Worm (Caenorhabditis elegans) whole organism, L1 larva: Measurements from ENCODE around the gene mec-3.
A peak's percentile ranks its signal among the peaks of the same experiment; 100 is the strongest.

Source experiments
- C16A3.4 ChIP-seq: fragments of 150-350 bp; optimal IDR thresholded peaks from 2 replicates; lab custom pipeline; 2014; ENCODE audit warnings: missing biosample characterization, missing genetic modification characterization
- C34B4.2 ChIP-seq: sonication (generic microtip); optimal IDR thresholded peaks from 2 replicates; lab custom pipeline; 2017; ENCODE audit warnings: mild to moderate bottlenecking, missing genetic modification characterization, missing compliant biosample characterization
- F16B12.6 ChIP-seq: fragments of 150-350 bp; optimal IDR thresholded peaks from 2 replicates; lab custom pipeline; 2014; ENCODE audit warnings: missing biosample characterization, missing genetic modification characterization
- aly-2 ChIP-seq: fragments of 150-350 bp; optimal IDR thresholded peaks from 2 replicates; lab custom pipeline; 2014; ENCODE audit warnings: missing biosample characterization, missing genetic modification characterization
- ama-1 ChIP-seq: fragments of 150-350 bp; optimal IDR thresholded peaks from 2 replicates; lab custom pipeline; 2014
- blmp-1 ChIP-seq: fragments of 150-350 bp; optimal IDR thresholded peaks from 2 replicates; lab custom pipeline; 2014; ENCODE audit warnings: missing biosample characterization, missing genetic modification characterization
- ceh-63 ChIP-seq: fragments of 200-800 bp; sonication (Bioruptor generic); optimal IDR thresholded peaks from 2 replicates; lab custom pipeline; 2018; ENCODE audit warnings: mild to moderate bottlenecking, missing genetic modification characterization, missing compliant biosample characterization
- ceh-8 ChIP-seq: fragments of 200-800 bp; sonication (Bioruptor generic); optimal IDR thresholded peaks from 2 replicates; lab custom pipeline; 2018; ENCODE audit warnings: mild to moderate bottlenecking, missing genetic modification characterization, moderate library complexity, missing compliant biosample characterization
- ceh-82 ChIP-seq, 3 experiments: fragments of 150-350 bp in 1 of 3; sonication (generic microtip) in 2 of 3; optimal IDR thresholded peaks; 2 replicates each; lab custom pipeline; 2014 to 2017; ENCODE audit warnings: missing biosample characterization in 3 of 3, missing genetic modification characterization in 3 of 3
- ceh-88 ChIP-seq: fragments of 200-800 bp; sonication (Bioruptor generic); IDR thresholded peaks from 2 replicates; pipeline ENCODE4 v1.3.6; 2022; ENCODE audit warnings: missing genetic modification characterization, missing compliant biosample characterization
- ceh-90 ChIP-seq: sonication (generic microtip); optimal IDR thresholded peaks from 2 replicates; lab custom pipeline; 2016; ENCODE audit warnings: missing genetic modification characterization, missing compliant biosample characterization
- ces-1 ChIP-seq: fragments of 150-350 bp; optimal IDR thresholded peaks from 2 replicates; lab custom pipeline; 2014; ENCODE audit warnings: missing biosample characterization, missing genetic modification reagents, missing genetic modification characterization
- dsc-1 ChIP-seq: sonication (generic microtip); optimal IDR thresholded peaks from 2 replicates; lab custom pipeline; 2016; ENCODE audit warnings: mild to moderate bottlenecking, missing genetic modification characterization, missing compliant biosample characterization
- efl-1 ChIP-seq, 4 experiments: fragments of 150-350 bp; optimal IDR thresholded peaks in 3 of 4; peaks in 1 of 4; 1 replicate in 1 of 4; 2 replicates in 3 of 4; lab custom pipeline; 2014; ENCODE audit warnings: missing biosample characterization in 2 of 4, missing genetic modification characterization in 2 of 4, missing genetic modification reagents in 2 of 4
- egl-27 ChIP-seq, 2 experiments: fragments of 150-350 bp in 1 of 2; sonication (generic microtip); optimal IDR thresholded peaks; 3 replicates each; lab custom pipeline; 2017 to 2018; ENCODE audit warnings: missing biosample characterization in 2 of 2, missing genetic modification characterization in 2 of 2, missing genetic modification reagents in 2 of 2
- elt-2 ChIP-seq: sonication (generic microtip); optimal IDR thresholded peaks from 2 replicates; lab custom pipeline; 2016; ENCODE audit warnings: missing genetic modification characterization, mild to moderate bottlenecking, inconsistent platforms, missing compliant biosample characterization, missing genetic modification reagents
- elt-3 ChIP-seq, 6 experiments: fragments of 150-350 bp in 1 of 6; sonication (generic microtip); optimal IDR thresholded peaks; 2 replicates each; lab custom pipeline; 2017 to 2018; ENCODE audit warnings: missing biosample characterization in 6 of 6, missing genetic modification characterization in 6 of 6, inconsistent platforms in 1 of 6
- ets-5 ChIP-seq: fragments of 200-800 bp; sonication (Bioruptor generic); IDR thresholded peaks from 2 replicates; pipeline ENCODE4 v1.3.6; 2022; ENCODE audit warnings: missing genetic modification characterization, missing compliant biosample characterization
- fkh-8 ChIP-seq: sonication (generic microtip); optimal IDR thresholded peaks from 2 replicates; lab custom pipeline; 2016; ENCODE audit warnings: mild to moderate bottlenecking, missing genetic modification characterization, missing compliant biosample characterization
- fos-1 ChIP-seq: fragments of 150-350 bp; optimal IDR thresholded peaks from 2 replicates; lab custom pipeline; 2014; ENCODE audit warnings: missing biosample characterization, missing genetic modification characterization
- grh-1 ChIP-seq: fragments of 200-800 bp; sonication (Bioruptor generic); IDR thresholded peaks from 2 replicates; pipeline ENCODE4 v1.3.6; 2022; ENCODE audit warnings: missing genetic modification reagents, missing genetic modification characterization, missing compliant biosample characterization
- hlh-17 ChIP-seq: fragments of 200-800 bp; sonication (Bioruptor generic); optimal IDR thresholded peaks from 2 replicates; lab custom pipeline; 2018; ENCODE audit warnings: missing genetic modification characterization, mild to moderate bottlenecking, missing compliant biosample characterization, moderate library complexity, borderline replicate concordance
- hlh-4 ChIP-seq: sonication (generic microtip); optimal IDR thresholded peaks from 2 replicates; lab custom pipeline; 2016; ENCODE audit warnings: mild to moderate bottlenecking, missing genetic modification characterization, missing compliant biosample characterization
- hpl-2 ChIP-seq: fragments of 150-350 bp; optimal IDR thresholded peaks from 2 replicates; lab custom pipeline; 2014; ENCODE audit warnings: missing biosample characterization, missing genetic modification reagents, missing genetic modification characterization
- irx-1 ChIP-seq: sonication (generic microtip); optimal IDR thresholded peaks from 2 replicates; lab custom pipeline; 2016; ENCODE audit warnings: missing genetic modification characterization, missing compliant biosample characterization
- isw-1 ChIP-seq: fragments of 200-800 bp; sonication (Bioruptor generic); IDR thresholded peaks from 2 replicates; pipeline ENCODE4 v1.3.6; 2022; ENCODE audit warnings: missing genetic modification characterization, missing compliant biosample characterization
- jun-1 ChIP-seq: fragments of 150-350 bp; optimal IDR thresholded peaks from 2 replicates; lab custom pipeline; 2014; ENCODE audit warnings: missing biosample characterization, missing genetic modification reagents, missing genetic modification characterization
- lin-13 ChIP-seq: fragments of 150-350 bp; optimal IDR thresholded peaks from 2 replicates; lab custom pipeline; 2014; ENCODE audit warnings: missing biosample characterization, missing genetic modification reagents, missing genetic modification characterization
- lin-14 ChIP-seq: fragments of 200-800 bp; sonication (Bioruptor generic); optimal IDR thresholded peaks from 2 replicates; lab custom pipeline; 2018; ENCODE audit warnings: mild to moderate bottlenecking, missing genetic modification characterization, moderate library complexity, missing compliant biosample characterization
- lin-15B ChIP-seq: fragments of 150-350 bp; sonication (generic microtip); optimal IDR thresholded peaks from 3 replicates; lab custom pipeline; 2014; ENCODE audit warnings: missing biosample characterization, missing genetic modification characterization
- lin-39 ChIP-seq: fragments of 150-350 bp; optimal IDR thresholded peaks from 2 replicates; lab custom pipeline; 2014; ENCODE audit warnings: missing biosample characterization, missing genetic modification reagents, missing genetic modification characterization
- lsy-2 ChIP-seq, 2 experiments: fragments of 150-350 bp; optimal IDR thresholded peaks; 2 replicates each; lab custom pipeline; 2014; ENCODE audit warnings: missing biosample characterization in 2 of 2, missing genetic modification characterization in 2 of 2
- mef-2 ChIP-seq: fragments of 150-350 bp; optimal IDR thresholded peaks from 2 replicates; lab custom pipeline; 2014; ENCODE audit warnings: missing biosample characterization, missing genetic modification characterization
- nhr-19 ChIP-seq: fragments of 200-800 bp; sonication (Bioruptor generic); conservative IDR thresholded peaks from 2 replicates; pipeline ENCODE4 v1.3.6; 2022; ENCODE audit warnings: missing genetic modification characterization, missing compliant biosample characterization
- nhr-28 ChIP-seq: fragments of 150-350 bp; optimal IDR thresholded peaks from 2 replicates; lab custom pipeline; 2014; ENCODE audit warnings: missing biosample characterization, missing genetic modification characterization
- nhr-85 ChIP-seq: sonication (generic microtip); peaks from one replicate; lab custom pipeline; 2016; ENCODE audit warnings: missing genetic modification characterization, inconsistent platforms, missing compliant biosample characterization
- nhr-90 ChIP-seq: sonication (generic microtip); optimal IDR thresholded peaks from 2 replicates; lab custom pipeline; 2016; ENCODE audit warnings: mild to moderate bottlenecking, missing genetic modification characterization, missing compliant biosample characterization; ENCODE audit not compliant: poor library complexity
- pag-3 ChIP-seq: sonication (generic microtip); optimal IDR thresholded peaks from 2 replicates; lab custom pipeline; 2017; ENCODE audit warnings: missing genetic modification characterization, mild to moderate bottlenecking, missing compliant biosample characterization, antibody characterized with exemption, borderline replicate concordance; ENCODE audit not compliant: insufficient read depth
- pqm-1 ChIP-seq: sonication (generic microtip); optimal IDR thresholded peaks from 3 replicates; lab custom pipeline; 2017; ENCODE audit warnings: missing biosample characterization, missing genetic modification characterization
- rnt-1 ChIP-seq: sonication (generic microtip); optimal IDR thresholded peaks from 2 replicates; lab custom pipeline; 2016; ENCODE audit warnings: mild to moderate bottlenecking, missing genetic modification characterization, moderate library complexity, missing compliant biosample characterization
- skn-1 ChIP-seq: fragments of 150-350 bp; optimal IDR thresholded peaks from 2 replicates; lab custom pipeline; 2014; ENCODE audit warnings: missing biosample characterization, missing genetic modification characterization
- snpc-4 ChIP-seq: fragments of 150-350 bp; optimal IDR thresholded peaks from 2 replicates; lab custom pipeline; 2014; ENCODE audit warnings: missing biosample characterization, missing genetic modification characterization
- snu-23 ChIP-seq: sonication (generic microtip); optimal IDR thresholded peaks from 2 replicates; lab custom pipeline; 2016; ENCODE audit warnings: missing genetic modification characterization, missing compliant biosample characterization
- sox-4 ChIP-seq: sonication (generic microtip); optimal IDR thresholded peaks from 2 replicates; lab custom pipeline; 2016; ENCODE audit warnings: missing genetic modification characterization, missing compliant biosample characterization
- sptf-1 ChIP-seq: fragments of 150-350 bp; optimal IDR thresholded peaks from 2 replicates; lab custom pipeline; 2014; ENCODE audit warnings: missing biosample characterization, missing genetic modification characterization
- tlp-1 ChIP-seq: fragments of 150-350 bp; optimal IDR thresholded peaks from 2 replicates; lab custom pipeline; 2014; ENCODE audit warnings: missing biosample characterization, missing genetic modification characterization
- unc-130 ChIP-seq: fragments of 150-350 bp; optimal IDR thresholded peaks from 2 replicates; lab custom pipeline; 2017; ENCODE audit warnings: missing biosample characterization, missing genetic modification characterization, inconsistent platforms
- unc-62 ChIP-seq: fragments of 150-350 bp; optimal IDR thresholded peaks from 2 replicates; lab custom pipeline; 2014; ENCODE audit warnings: missing biosample characterization, missing genetic modification reagents, missing genetic modification characterization
- unc-98 ChIP-seq: fragments of 200-800 bp; sonication (Bioruptor generic); IDR thresholded peaks from 2 replicates; pipeline ENCODE4 v1.3.6; 2022; ENCODE audit warnings: missing genetic modification characterization, missing compliant biosample characterization
- xbp-1 ChIP-seq: sonication (generic microtip); optimal IDR thresholded peaks from 2 replicates; lab custom pipeline; 2016; ENCODE audit warnings: missing genetic modification characterization, missing compliant biosample characterization
- ztf-11 ChIP-seq, 2 experiments: sonication (generic microtip); optimal IDR thresholded peaks; 2 replicates each; lab custom pipeline; 2016 to 2017; ENCODE audit warnings: missing genetic modification characterization in 2 of 2, missing biosample characterization in 1 of 2, missing compliant biosample characterization in 1 of 2

Gene mec-3

DNA sequence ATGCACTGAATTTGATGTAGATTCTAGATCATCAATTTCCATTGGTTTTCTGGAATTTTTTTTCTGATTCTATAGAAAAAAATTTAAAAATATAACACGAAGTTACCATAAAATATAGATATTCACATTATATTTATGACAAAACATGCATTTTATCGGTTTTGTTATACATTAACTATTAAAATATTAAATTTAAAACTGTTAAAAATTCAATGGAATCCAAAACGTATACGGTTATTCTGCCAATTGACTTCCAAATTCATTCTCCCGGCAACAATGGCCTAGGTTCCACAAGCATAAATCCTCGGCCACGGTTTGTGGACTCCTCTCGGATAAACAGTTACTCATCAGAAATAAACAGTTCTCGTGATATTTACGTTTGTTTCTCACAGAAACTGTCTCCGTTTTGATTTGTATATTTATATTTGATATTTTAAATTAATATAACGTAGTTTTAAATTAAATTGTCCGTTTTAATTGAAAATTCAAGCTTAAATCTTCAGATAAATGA is 22.0 kb upstream of the mec-3 start, which contains the start of the genes F01D4.5 and ced-5 (continued):
- peak; percentile 88 for TF ChIP-seq ceh-8
- peak; percentile 69 to 80 for TF ChIP-seq efl-1 (optimal IDR thresholded peaks at IDR 0.05; lab: Kevin White, UChicago)
- peak; percentile 81 to 97 for TF ChIP-seq efl-1 (GFP tag; optimal IDR thresholded peaks at IDR 0.05 in 1 of 2; lab: Kevin White, UChicago)
- no peak for TF ChIP-seq hpl-2 (GFP tag; lab: Kevin White, UChicago)
- TF ChIP-seq blmp-1 (tag; lab: Kevin White, UChicago): peak; percentile 54
- TF ChIP-seq mef-2: no peak
- no peak for TF ChIP-seq egl-27 (tag; optimal IDR thresholded peaks at IDR 0.05; lab: Kevin White, UChicago)
- peak; percentile 100 for TF ChIP-seq rnt-1 (tag; lab: Kevin White, UChicago)
- TF ChIP-seq fos-1: peak; percentile 51
- TF ChIP-seq grh-1 (GFP tag; lab: Robert Waterston, UW): peak; percentile 68
- TF ChIP-seq elt-2 (tag; lab: Kevin White, UChicago): peak; percentile 91
- TF ChIP-seq sptf-1 (tag; lab: Kevin White, UChicago): no peak
- TF ChIP-seq snu-23 (GFP tag; lab: Kevin White, UChicago): peak; percentile 88
- peak; percentile 95 for TF ChIP-seq dsc-1 (tag; lab: Kevin White, UChicago)
- TF ChIP-seq fkh-8 (tag; lab: Kevin White, UChicago): peak; percentile 84
- no peak for TF ChIP-seq unc-62 (GFP tag; lab: Kevin White, UChicago)
- peak; percentile 92 for TF ChIP-seq xbp-1 (tag; lab: Kevin White, UChicago)
- TF ChIP-seq ceh-88 (GFP tag; lab: Robert Waterston, UW): peak; percentile 79
- TF ChIP-seq nhr-19 (GFP tag; lab: Robert Waterston, UW): peak; percentile 92
- peak in 3 of 6 experiments; percentile 5 to 77 (median 41) for TF ChIP-seq elt-3 (tag; optimal IDR thresholded peaks at IDR 0.05; lab: Kevin White, UChicago)
- peak; percentile 98 for TF ChIP-seq nhr-90 (tag; lab: Kevin White, UChicago)
- peak in 1 of 2 experiments; percentile 97 for TF ChIP-seq ztf-11 (tag; optimal IDR thresholded peaks at IDR 0.05; lab: Kevin White, UChicago)
- TF ChIP-seq unc-98 (GFP tag; lab: Robert Waterston, UW): peak; percentile 90
- TF ChIP-seq ceh-63 (GFP tag; lab: Kevin White, UChicago): peak; percentile 46
- TF ChIP-seq lin-39 (tag; lab: Kevin White, UChicago): peak; percentile 72
- TF ChIP-seq lin-15B (tag; lab: Kevin White, UChicago): peak; percentile 74
- TF ChIP-seq unc-130 (tag; lab: Kevin White, UChicago): peak; percentile 36
- no peak for TF ChIP-seq pqm-1 (tag; lab: Kevin White, UChicago)
- TF ChIP-seq jun-1 (tag; lab: Kevin White, UChicago): peak; percentile 58
- TF ChIP-seq ceh-90: peak; percentile 99
- TF ChIP-seq pag-3: peak; percentile 21
- TF ChIP-seq ama-1 (lab: Kevin White, UChicago): no peak
- peak; percentile 74 for TF ChIP-seq C16A3.4
- peak; percentile 21 for TF ChIP-seq F16B12.6 (tag; lab: Kevin White, UChicago)
- peak; percentile 40 for TF ChIP-seq hlh-17 (GFP tag; lab: Kevin White, UChicago)
- peak; percentile 56 to 65 (median 63) for TF ChIP-seq ceh-82 (tag; optimal IDR thresholded peaks at IDR 0.05; lab: Kevin White, UChicago)
- peak; percentile 79 for TF ChIP-seq isw-1
- no peak for TF ChIP-seq ets-5 (GFP tag; lab: Robert Waterston, UW)
- peak; percentile 69 for TF ChIP-seq skn-1 (tag; lab: Kevin White, UChicago)
- TF ChIP-seq snpc-4: peak; percentile 83
- TF ChIP-seq aly-2 (tag; lab: Kevin White, UChicago): peak; percentile 56
- TF ChIP-seq nhr-28 (tag; lab: Kevin White, UChicago): no peak
- peak; percentile 35 for TF ChIP-seq C34B4.2 (tag; lab: Kevin White, UChicago)
- TF ChIP-seq irx-1 (tag; lab: Kevin White, UChicago): peak; percentile 99
- TF ChIP-seq sox-4: peak; percentile 96
- TF ChIP-seq lin-14 (GFP tag; lab: Kevin White, UChicago): peak; percentile 92
- peak; percentile 94 for TF ChIP-seq hlh-4 (tag; lab: Kevin White, UChicago)
- peak; percentile 81 to 85 for TF ChIP-seq lsy-2 (tag; optimal IDR thresholded peaks at IDR 0.05; lab: Kevin White, UChicago)
- TF ChIP-seq lin-13 (GFP tag; lab: Kevin White, UChicago): peak; percentile 68
- TF ChIP-seq ces-1 (GFP tag; lab: Kevin White, UChicago): no peak
- peak; percentile 97 for TF ChIP-seq nhr-85 (tag; lab: Kevin White, UChicago)
- no peak for TF ChIP-seq tlp-1
